Fruit fly (Drosophila melanogaster): ENCODE results near the gene CG11037.

Gene CG11037

dm6 chr3L:20923030-20923591 is 38.1 kb downstream of the CG11037 start (continued):
- TF ChIP-seq bigmax (GFP tag; optimal IDR thresholded peaks at IDR 0.05) (no peak), ken (GFP tag; IDR thresholded peaks at IDR 0.05) (no peak), CG6791 (GFP tag; IDR thresholded peaks at IDR 0.05; ENCODE audit: partially characterized antibody) (no peak), CG11560 (tag; IDR thresholded peaks at IDR 0.05) (no peak), vvl (GFP tag; IDR thresholded peaks at IDR 0.05) (peak; percentile 51; the same call in 1 of the 2 replicates), CG13894 (tag; optimal IDR thresholded peaks at IDR 0.05) (no peak), tap (tag; optimal IDR thresholded peaks at IDR 0.05) (peak; percentile 39), Camta (GFP tag; optimal IDR thresholded peaks at IDR 0.05) (peak; percentile 33), CG11696 (GFP tag; IDR thresholded peaks at IDR 0.05) (no peak), lbe (GFP tag; optimal IDR thresholded peaks at IDR 0.05) (no peak), ems (GFP tag; optimal IDR thresholded peaks at IDR 0.05) (peak; percentile 18), gsb (GFP tag; IDR thresholded peaks at IDR 0.05) (no peak), CG18599 (GFP tag; optimal IDR thresholded peaks at IDR 0.05) (peak; percentile 27), knrl (GFP tag; IDR thresholded peaks at IDR 0.05; ENCODE audit: partially characterized antibody) (no peak), Sox100B (GFP tag; optimal IDR thresholded peaks at IDR 0.05) (peak; percentile 23), Dref (GFP tag; IDR thresholded peaks at IDR 0.05) (no peak), pho (GFP tag; optimal IDR thresholded peaks at IDR 0.05) (no peak), CG2712 (tag; optimal IDR thresholded peaks at IDR 0.05) (peak; percentile 79), gsb-n (tag; optimal IDR thresholded peaks at IDR 0.05) (peak; percentile 54), CG10462 (GFP tag; optimal IDR thresholded peaks at IDR 0.05) (peak; percentile 10), emc (GFP tag; optimal IDR thresholded peaks at IDR 0.05) (no peak), dimm (GFP tag; IDR thresholded peaks at IDR 0.05) (0 out of 2 replicates have a peak, but pooled peaks have one; percentile 7), CG14710 (tag; optimal IDR thresholded peaks at IDR 0.05) (peak; percentile 61), dmrt11E (tag; optimal IDR thresholded peaks at IDR 0.05) (peak; percentile 82), NC2α (GFP tag; optimal IDR thresholded peaks at IDR 0.05) (peak; percentile 18), mam (GFP tag; optimal IDR thresholded peaks at IDR 0.05) (no peak), Dfd (GFP tag; optimal IDR thresholded peaks at IDR 0.05) (no peak), CG14965 (GFP tag; optimal IDR thresholded peaks at IDR 0.05; ENCODE audit: borderline replicate concordance) (no peak), repo (GFP tag; optimal IDR thresholded peaks at IDR 0.05) (no peak), Vsx1 (GFP tag; optimal IDR thresholded peaks at IDR 0.05) (no peak), CG1647 (GFP tag; optimal IDR thresholded peaks at IDR 0.05) (peak; percentile 22), CG30403 (GFP tag; optimal IDR thresholded peaks at IDR 0.05) (peak; percentile 15), oc (tag; optimal IDR thresholded peaks at IDR 0.05) (peak; percentile 2), gt (GFP tag; IDR thresholded peaks at IDR 0.05) (no peak), lilli (GFP tag; optimal IDR thresholded peaks at IDR 0.05) (peak; percentile 42), CG8089 (GFP tag; optimal IDR thresholded peaks at IDR 0.05) (no peak), CG17802 (tag; optimal IDR thresholded peaks at IDR 0.05) (no peak), shn (GFP tag; optimal IDR thresholded peaks at IDR 0.05) (no peak), bcd (GFP tag; optimal IDR thresholded peaks at IDR 0.05) (peak; percentile 11), Ets97D (GFP tag; optimal IDR thresholded peaks at IDR 0.05) (no peak), Myb (GFP tag; optimal IDR thresholded peaks at IDR 0.05) (peak; percentile 5), HLH4C (GFP tag; IDR thresholded peaks at IDR 0.05; ENCODE audit: partially characterized antibody) (no peak), CG14441 (GFP tag; IDR thresholded peaks at IDR 0.05) (no peak), Xbp1 (GFP tag; optimal IDR thresholded peaks at IDR 0.05) (peak; percentile 51), CG9609 (GFP tag; optimal IDR thresholded peaks at IDR 0.05) (peak; percentile 41), btn (GFP tag; optimal IDR thresholded peaks at IDR 0.05) (peak; percentile 34), CG4328 (GFP tag; optimal IDR thresholded peaks at IDR 0.05) (no peak), CG2678 (tag; optimal IDR thresholded peaks at IDR 0.05) (peak; percentile 45), fd102C (GFP tag; optimal IDR thresholded peaks at IDR 0.05) (peak; percentile 53), tx (GFP tag; optimal IDR thresholded peaks at IDR 0.05) (peak; percentile 6)
